Fruit fly (Drosophila melanogaster): ENCODE measurements around the gene Ctr9.

Ctr9 gene

dm6 chr3L:1352065-1352464 lies 45.0 kb downstream of the Ctr9 start (continued):
- no peak for TF ChIP-seq CG8119 (GFP tag; IDR thresholded peaks at IDR 0.05)
- no peak for TF ChIP-seq CG10631 (GFP tag; optimal IDR thresholded peaks at IDR 0.05)
- no peak for TF ChIP-seq fkh (GFP tag; optimal IDR thresholded peaks at IDR 0.05)
- TF ChIP-seq dsx (GFP tag; optimal IDR thresholded peaks at IDR 0.05; ENCODE audit: poor library complexity, severe bottlenecking), result peak; percentile 6
- TF ChIP-seq CG3919 (GFP tag; optimal IDR thresholded peaks at IDR 0.05), result peak; percentile 34
- TF ChIP-seq dac (GFP tag; optimal IDR thresholded peaks at IDR 0.05), result no peak
- TF ChIP-seq fd59A (GFP tag; optimal IDR thresholded peaks at IDR 0.05), result no peak
- peak in 1 of 2 experiments; percentile 28 for TF ChIP-seq salr (GFP tag; optimal IDR thresholded peaks at IDR 0.05)
- TF ChIP-seq cyc (GFP tag; optimal IDR thresholded peaks at IDR 0.05), result peak; percentile 42
- peak; percentile 40 for TF ChIP-seq Smox (GFP tag; optimal IDR thresholded peaks at IDR 0.05)
- TF ChIP-seq Eip78C (GFP tag), result peak; percentile 83
- TF ChIP-seq Eip75B (GFP tag; optimal IDR thresholded peaks at IDR 0.05), result no peak
- peak; percentile 33 for TF ChIP-seq pdm3 (GFP tag; optimal IDR thresholded peaks at IDR 0.05)
- TF ChIP-seq Lpt (GFP tag; optimal IDR thresholded peaks at IDR 0.05), result no peak
- no peak for TF ChIP-seq spab (GFP tag; optimal IDR thresholded peaks at IDR 0.05)
- TF ChIP-seq Met (GFP tag; optimal IDR thresholded peaks at IDR 0.05), result peak; percentile 8
- TF ChIP-seq OdsH (GFP tag; optimal IDR thresholded peaks at IDR 0.05), result peak; percentile 24
- peak; percentile 43 for TF ChIP-seq CG31627 (GFP tag; optimal IDR thresholded peaks at IDR 0.05)
- no peak for TF ChIP-seq CG6808 (GFP tag; optimal IDR thresholded peaks at IDR 0.05)
- TF ChIP-seq net (GFP tag; optimal IDR thresholded peaks at IDR 0.05), result no peak
- TF ChIP-seq Ets21C (GFP tag; optimal IDR thresholded peaks at IDR 0.05), result no peak
- TF ChIP-seq Hr39 (GFP tag; optimal IDR thresholded peaks at IDR 0.05), result peak; percentile 45
- no peak for TF ChIP-seq CG32006 (GFP tag; optimal IDR thresholded peaks at IDR 0.05)
- no peak for TF ChIP-seq CG3032 (tag; optimal IDR thresholded peaks at IDR 0.05)
- peak; percentile 36 for TF ChIP-seq topi (GFP tag; optimal IDR thresholded peaks at IDR 0.05)

DNA sequence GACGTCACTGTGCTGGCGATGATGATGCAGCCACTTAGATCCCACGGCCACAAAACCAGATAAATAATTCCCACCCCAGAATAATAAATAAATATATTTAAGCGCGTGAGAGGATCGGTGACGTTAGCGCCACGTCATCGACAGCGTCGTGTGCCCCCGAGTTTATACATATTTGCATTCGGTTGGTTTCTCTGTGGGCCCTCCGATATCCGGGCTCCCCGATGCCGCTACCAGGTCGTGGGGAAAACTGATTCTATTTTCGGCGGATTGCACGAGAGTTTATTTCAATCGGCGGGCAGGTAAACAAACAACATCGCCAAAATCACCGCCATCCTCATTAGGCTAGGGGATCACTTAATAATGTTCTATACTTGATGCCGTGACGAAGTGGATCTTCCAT lies 47.2 kb downstream of the Ctr9 start:
- TF ChIP-seq fd59A (GFP tag; optimal IDR thresholded peaks at IDR 0.05) (no peak), CG11294 (GFP tag; IDR thresholded peaks at IDR 0.05) (no peak), CG11762 (GFP tag; optimal IDR thresholded peaks at IDR 0.05; ENCODE audit: insufficient read depth) (no peak), salr (GFP tag; optimal IDR thresholded peaks at IDR 0.05) (no peak), vri (GFP tag; optimal IDR thresholded peaks at IDR 0.05) (no peak), esn (GFP tag; optimal IDR thresholded peaks at IDR 0.05) (no peak), fd85E (GFP tag; optimal IDR thresholded peaks at IDR 0.05) (no peak), net (GFP tag; optimal IDR thresholded peaks at IDR 0.05) (no peak), cyc (GFP tag; optimal IDR thresholded peaks at IDR 0.05) (no peak), fkh (GFP tag; optimal IDR thresholded peaks at IDR 0.05) (no peak)

DNA sequence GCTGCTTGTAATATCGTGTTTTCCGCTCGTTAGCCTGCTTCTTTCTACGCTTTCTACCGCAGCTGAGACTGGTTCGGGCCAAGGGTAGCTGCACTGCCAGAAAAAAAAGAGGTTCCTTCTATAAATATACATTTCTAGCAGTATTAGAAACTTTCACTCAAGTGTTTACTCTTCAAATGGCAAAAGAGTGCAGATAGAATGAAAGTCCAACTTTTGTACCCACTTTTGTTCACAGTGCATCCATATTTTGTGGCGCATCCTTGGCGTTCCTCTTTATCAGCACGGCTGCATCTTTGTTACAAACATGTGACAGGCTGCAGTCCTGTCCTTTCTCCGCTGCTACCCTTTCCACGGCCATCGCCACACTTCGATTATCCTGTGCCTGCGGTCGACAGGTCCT lies 51.3 kb downstream of the Ctr9 start:
- TF ChIP-seq pdm3 (GFP tag; optimal IDR thresholded peaks at IDR 0.05) (no peak), svp (GFP tag) (peak; percentile 41), ss (GFP tag; optimal IDR thresholded peaks at IDR 0.05) (no peak), dsx (GFP tag; optimal IDR thresholded peaks at IDR 0.05; ENCODE audit: poor library complexity, severe bottlenecking) (no peak), fd59A (GFP tag; optimal IDR thresholded peaks at IDR 0.05) (no peak), CG11294 (GFP tag; IDR thresholded peaks at IDR 0.05) (no peak), spab (GFP tag; optimal IDR thresholded peaks at IDR 0.05) (no peak), CG7368 (GFP tag; optimal IDR thresholded peaks at IDR 0.05) (no peak), Ets21C (GFP tag; optimal IDR thresholded peaks at IDR 0.05) (no peak), CG6792 (GFP tag; optimal IDR thresholded peaks at IDR 0.05) (no peak), CG8119 (GFP tag; IDR thresholded peaks at IDR 0.05) (no peak), Sox15 (GFP tag; optimal IDR thresholded peaks at IDR 0.05) (no peak), Ets96B (tag; optimal IDR thresholded peaks at IDR 0.05) (no peak), Eip78C (GFP tag) (peak; percentile 38), Blimp-1 (GFP tag; optimal IDR thresholded peaks at IDR 0.05) (no peak), CG11762 (GFP tag; optimal IDR thresholded peaks at IDR 0.05; ENCODE audit: insufficient read depth) (no peak), CG3919 (GFP tag; optimal IDR thresholded peaks at IDR 0.05) (peak; percentile 8), Hr38 (GFP tag; optimal IDR thresholded peaks at IDR 0.05) (no peak), dac (GFP tag; optimal IDR thresholded peaks at IDR 0.05) (no peak), achi (GFP tag; optimal IDR thresholded peaks at IDR 0.05) (no peak), CG6163 (GFP tag; IDR thresholded peaks at IDR 0.05) (0 out of 3 replicates have a peak, but pooled peaks have one; percentile 45), Hr39 (GFP tag; optimal IDR thresholded peaks at IDR 0.05) (no peak), eg (GFP tag; IDR thresholded peaks at IDR 0.05) (no peak), Smox (GFP tag; optimal IDR thresholded peaks at IDR 0.05) (no peak), CG31627 (GFP tag; optimal IDR thresholded peaks at IDR 0.05) (no peak), CG3032 (tag; optimal IDR thresholded peaks at IDR 0.05) (no peak), CG6854 (GFP tag; optimal IDR thresholded peaks at IDR 0.05) (no peak), acj6 (GFP tag; optimal IDR thresholded peaks at IDR 0.05) (no peak), CG8632 (GFP tag; optimal IDR thresholded peaks at IDR 0.05) (no peak), Eip75B (GFP tag; optimal IDR thresholded peaks at IDR 0.05) (no peak), lz (GFP tag; optimal IDR thresholded peaks at IDR 0.05) (no peak), Sox102F (GFP tag; optimal IDR thresholded peaks at IDR 0.05) (no peak)
